Worm (Caenorhabditis elegans): ENCODE results near the gene T05G5.5.
A peak's percentile ranks its signal among the peaks of the same experiment; 100 is the strongest.

T05G5.5 gene

ce11 chrIII:9751074-9751473 is at the start of gene T05G5.5 (continued):
- peak; percentile 65 for TF ChIP-seq repo-1 (tag; optimal IDR thresholded peaks at IDR 0.05)
- no peak for TF ChIP-seq somi-1 (GFP tag; optimal IDR thresholded peaks at IDR 0.05)
- no peak for TF ChIP-seq lag-1 (GFP tag; IDR thresholded peaks at IDR 0.05)
- TF ChIP-seq snpc-1.3 (tag; optimal IDR thresholded peaks at IDR 0.05; ENCODE audit: insufficient read depth): no peak
- TF ChIP-seq hlh-12 (tag; optimal IDR thresholded peaks at IDR 0.05): no peak
- no peak for TF ChIP-seq sea-2 (GFP tag; IDR thresholded peaks at IDR 0.05)
- TF ChIP-seq lir-1 (GFP tag; conservative IDR thresholded peaks at IDR 0.05): no peak

DNA sequence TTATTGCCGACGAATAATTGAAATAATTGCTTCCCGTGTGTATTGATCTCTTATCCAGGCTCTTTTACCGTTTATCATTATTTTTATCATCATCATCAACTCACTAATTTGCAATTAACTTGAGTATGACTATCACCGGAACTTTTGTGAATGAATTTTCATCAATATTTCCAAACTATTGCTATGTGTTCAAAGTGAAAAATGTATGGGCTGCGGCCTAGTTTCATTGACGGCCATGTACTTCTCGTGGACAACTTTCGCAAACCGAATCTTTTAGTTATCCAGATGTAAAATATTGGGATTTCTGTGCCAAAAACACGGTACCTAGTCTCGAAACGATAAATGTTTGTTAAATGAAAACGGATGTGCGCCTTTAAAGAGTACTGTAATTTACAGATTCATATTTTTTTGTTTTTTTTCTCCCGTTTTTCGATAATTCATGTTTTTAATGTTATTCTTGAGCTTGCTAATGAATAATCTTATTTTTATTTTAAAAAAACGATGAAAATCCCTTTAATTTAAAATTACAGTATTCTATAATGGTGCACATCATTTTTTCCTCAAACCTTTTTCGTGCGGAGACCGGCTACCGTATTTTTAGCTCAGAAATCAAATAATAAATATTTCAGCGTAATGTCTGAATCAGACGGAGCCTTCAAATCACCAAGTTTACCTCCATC is 47.4 kb upstream of the T05G5.5 start, which contains the start of gene ZK632.2:
ZK632.2 (plus strand) TSS at position 630 of the 680 bp plus-strand sequence.
- TF ChIP-seq lin-35 (GFP tag; optimal IDR thresholded peaks at IDR 0.05): no peak
- TF ChIP-seq sptf-2 (GFP tag; optimal IDR thresholded peaks at IDR 0.05): no peak
- TF ChIP-seq lin-54 (GFP tag; optimal IDR thresholded peaks at IDR 0.05): peak; percentile 26
- TF ChIP-seq snpc-3.4 (tag; optimal IDR thresholded peaks at IDR 0.05): peak; percentile 24
- peak; percentile 49 for TF ChIP-seq lsl-1 (GFP tag; optimal IDR thresholded peaks at IDR 0.05)
- no peak for TF ChIP-seq hmg-1.2 (GFP tag; IDR thresholded peaks at IDR 0.05)
- TF ChIP-seq hrde-1 (tag; optimal IDR thresholded peaks at IDR 0.05; ENCODE audit: borderline replicate concordance): peak; percentile 16
- no peak for TF ChIP-seq hlh-26 (GFP tag; conservative IDR thresholded peaks at IDR 0.05)
- TF ChIP-seq ama-1 (optimal IDR thresholded peaks at IDR 0.05): no peak
- peak in 1 of 2 experiments; percentile 0 for TF ChIP-seq ama-1 (GFP tag; optimal IDR thresholded peaks at IDR 0.05)
- 0 out of 2 replicates have a peak, but pooled peaks have one; percentile 8 for TF ChIP-seq D2030.7 (GFP tag; IDR thresholded peaks at IDR 0.05)
- TF ChIP-seq hsf-1 (GFP tag; IDR thresholded peaks at IDR 0.05): peak; percentile 27; the same call in 1 of the 2 replicates
- TF ChIP-seq repo-1 (tag; optimal IDR thresholded peaks at IDR 0.05): no peak
- peak; percentile 44; the same call in 1 of the 2 replicates for TF ChIP-seq madf-6 (GFP tag; IDR thresholded peaks at IDR 0.05)
- peak; percentile 3 for TF ChIP-seq F49E8.2 (tag; optimal IDR thresholded peaks at IDR 0.05; ENCODE audit: insufficient read depth)

DNA sequence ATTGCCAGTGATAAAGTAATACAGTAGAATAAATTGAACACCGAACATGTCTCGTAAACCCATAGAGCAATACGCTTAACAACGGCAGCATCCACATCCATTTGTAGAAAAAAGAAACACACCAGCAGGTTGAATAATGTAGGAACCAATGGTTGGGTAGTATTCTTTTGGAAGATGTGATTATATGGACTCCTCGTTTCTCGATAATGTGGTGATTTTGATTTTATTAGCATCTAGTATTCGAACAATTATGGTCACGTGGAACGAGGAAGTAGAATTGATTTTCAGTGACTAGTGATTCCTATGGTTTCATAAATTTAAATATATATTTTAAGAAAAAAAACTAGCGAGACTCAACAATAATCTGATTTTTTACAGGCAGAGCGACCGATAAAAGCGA is 45.2 kb upstream of the T05G5.5 start, which contains the start of gene srxa-10:
srxa-10 (minus strand) TSS at position 101 of the 400 bp plus-strand sequence.
- TF ChIP-seq zfh-2 (GFP tag; conservative IDR thresholded peaks at IDR 0.05): no peak

DNA sequence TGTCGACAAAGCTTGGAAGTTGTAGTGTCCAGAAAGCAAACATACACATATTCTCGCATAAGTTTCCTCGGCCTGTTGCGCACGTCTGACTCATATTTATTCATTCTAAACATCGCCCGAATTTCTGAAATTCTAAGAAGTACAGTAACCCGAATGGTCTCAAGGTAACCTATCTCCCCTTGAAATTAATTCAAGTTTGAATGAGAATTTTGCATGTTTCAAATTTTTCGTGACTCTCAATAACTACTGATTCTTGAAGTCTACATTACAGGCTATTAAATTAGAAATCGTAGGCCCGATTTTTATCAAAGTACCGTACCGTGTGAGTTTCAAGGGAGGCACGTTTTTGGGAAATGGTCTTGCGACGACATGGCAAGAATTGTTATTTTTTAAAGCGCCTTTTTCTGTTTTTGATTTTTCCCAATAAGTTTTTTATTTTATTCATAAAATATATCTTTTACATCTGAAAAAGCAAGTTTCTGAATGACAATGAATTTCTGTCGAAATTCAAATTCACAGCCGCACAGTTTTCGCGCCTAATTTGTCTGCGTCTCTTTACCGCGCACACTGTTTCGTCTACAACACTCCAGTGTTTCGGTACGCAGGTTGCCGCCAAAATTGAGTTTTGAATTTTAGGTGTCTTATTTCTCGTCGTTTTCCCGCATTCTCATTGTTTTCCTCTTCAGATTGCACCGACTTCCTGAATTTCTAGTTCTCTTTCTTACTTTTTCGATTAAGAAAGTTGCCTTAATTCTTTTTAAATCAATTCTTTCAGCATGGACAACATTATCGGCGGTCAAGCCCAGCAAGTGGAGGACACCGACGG is 42.6 kb upstream of the T05G5.5 start, which contains the start of the genes R10E11.9 and mcm-6:
R10E11.9 (minus strand) TSS at position 51 of the 826 bp plus-strand sequence.
mcm-6 (plus strand) TSS at position 776 of the 826 bp plus-strand sequence.
- TF ChIP-seq lin-26 (GFP tag; IDR thresholded peaks at IDR 0.05) (no peak), snpc-3.4 (tag; optimal IDR thresholded peaks at IDR 0.05) (peak; percentile 66), hmg-1.2 (GFP tag; IDR thresholded peaks at IDR 0.05) (peak; percentile 96), ccch-3 (GFP tag; optimal IDR thresholded peaks at IDR 0.05) (no peak), madf-3 (GFP tag; IDR thresholded peaks at IDR 0.05) (no peak), snpc-1.3 (tag; optimal IDR thresholded peaks at IDR 0.05; ENCODE audit: insufficient read depth) (no peak), F10E7.11 (tag; optimal IDR thresholded peaks at IDR 0.05) (no peak), attf-5 (GFP tag; optimal IDR thresholded peaks at IDR 0.05) (peak; percentile 0), nfya-1 (tag; optimal IDR thresholded peaks at IDR 0.05; ENCODE audit: borderline replicate concordance, insufficient read depth) (no peak), sptf-2 (GFP tag; optimal IDR thresholded peaks at IDR 0.05) (no peak), ztf-25 (GFP tag; IDR thresholded peaks at IDR 0.05) (no peak), zim-3 (tag; optimal IDR thresholded peaks at IDR 0.05) (no peak), lin-40 (tag; optimal IDR thresholded peaks at IDR 0.05) (no peak), ztf-18 (tag; optimal IDR thresholded peaks at IDR 0.05) (no peak), F49E8.2 (tag; optimal IDR thresholded peaks at IDR 0.05; ENCODE audit: insufficient read depth) (no peak), rpc-1 (optimal IDR thresholded peaks at IDR 0.05) (no peak), rpc-1 (tag; optimal IDR thresholded peaks at IDR 0.05) (no peak), akir-1 (GFP tag; optimal IDR thresholded peaks at IDR 0.05) (no peak), nfyb-1 (GFP tag; IDR thresholded peaks at IDR 0.05) (no peak), let-526 (GFP tag; IDR thresholded peaks at IDR 0.05) (no peak), ets-4 (GFP tag; optimal IDR thresholded peaks at IDR 0.05) (no peak), snpc-4 (GFP tag; optimal IDR thresholded peaks at IDR 0.05) (no peak), snpc-4 (tag; optimal IDR thresholded peaks at IDR 0.05) (peak in 1 of 4 experiments; percentile 4)
